Fruit fly (Drosophila melanogaster): ENCODE results near the gene frc.

The frc gene

dm6 chr3L:17465804-17466203 is 32.8 kb upstream of the frc start, which contains the start of gene QIL1 (continued):
- TF ChIP-seq YL-1 (GFP tag; optimal IDR thresholded peaks at IDR 0.05), result peak; percentile 71
- peak; percentile 90 for TF ChIP-seq CG4617 (GFP tag; optimal IDR thresholded peaks at IDR 0.05; ENCODE audit: borderline replicate concordance)
- TF ChIP-seq nmo (GFP tag; optimal IDR thresholded peaks at IDR 0.05), result peak; percentile 54
- TF ChIP-seq Ptx1 (GFP tag; IDR thresholded peaks at IDR 0.05), result no peak
- no peak for TF ChIP-seq Gug (GFP tag; IDR thresholded peaks at IDR 0.05)
- TF ChIP-seq pita (GFP tag; optimal IDR thresholded peaks at IDR 0.05), result peak; percentile 89
- peak; percentile 47 for TF ChIP-seq CG12659 (GFP tag; optimal IDR thresholded peaks at IDR 0.05)
- no peak for TF ChIP-seq vfl (GFP tag; optimal IDR thresholded peaks at IDR 0.05)
- TF ChIP-seq MESR4 (GFP tag; optimal IDR thresholded peaks at IDR 0.05), result peak; percentile 94
- no peak for TF ChIP-seq CG3163 (GFP tag; optimal IDR thresholded peaks at IDR 0.05)
- TF ChIP-seq CG11504 (tag; optimal IDR thresholded peaks at IDR 0.05), result peak; percentile 35
- no peak for TF ChIP-seq CG15696 (tag; optimal IDR thresholded peaks at IDR 0.05)
- peak; percentile 83 for TF ChIP-seq Lhr (GFP tag; optimal IDR thresholded peaks at IDR 0.05)
- peak; percentile 37; the same call in 1 of the 2 replicates for TF ChIP-seq CG13287 (GFP tag; IDR thresholded peaks at IDR 0.05; ENCODE audit: partially characterized antibody)
- no peak for TF ChIP-seq Hr3 (GFP tag; optimal IDR thresholded peaks at IDR 0.05)
- TF ChIP-seq org-1 (GFP tag; optimal IDR thresholded peaks at IDR 0.05), result no peak
- peak; percentile 53; the same call in 1 of the 3 replicates for TF ChIP-seq CG2199 (GFP tag; IDR thresholded peaks at IDR 0.05)
- TF ChIP-seq gfzf (GFP tag; optimal IDR thresholded peaks at IDR 0.05), result peak; percentile 94
- peak; percentile 67 for TF ChIP-seq sens (GFP tag)
- peak; percentile 61 for TF ChIP-seq CTCF (GFP tag; optimal IDR thresholded peaks at IDR 0.05)
- peak; percentile 44; the same call in 1 of the 3 replicates for TF ChIP-seq knrl (GFP tag; IDR thresholded peaks at IDR 0.05; ENCODE audit: partially characterized antibody)
- TF ChIP-seq Fer1 (GFP tag; optimal IDR thresholded peaks at IDR 0.05), result no peak
- TF ChIP-seq CG4424 (GFP tag; optimal IDR thresholded peaks at IDR 0.05), result no peak
- TF ChIP-seq BEAF-32 (GFP tag; optimal IDR thresholded peaks at IDR 0.05), result peak; percentile 41
- peak; percentile 49 for TF ChIP-seq phol (tag; optimal IDR thresholded peaks at IDR 0.05)
- TF ChIP-seq CG2116 (GFP tag; optimal IDR thresholded peaks at IDR 0.05), result peak; percentile 59
- no peak for TF ChIP-seq CG10565 (GFP tag; optimal IDR thresholded peaks at IDR 0.05)
- no peak for TF ChIP-seq Six4 (GFP tag; optimal IDR thresholded peaks at IDR 0.05)
- peak; percentile 83 for TF ChIP-seq CG9797 (GFP tag; optimal IDR thresholded peaks at IDR 0.05)
- peak; percentile 44 for TF ChIP-seq CG8290 (GFP tag; optimal IDR thresholded peaks at IDR 0.05)
- TF ChIP-seq CG8290 (tag; optimal IDR thresholded peaks at IDR 0.05), result peak in 1 of 2 experiments; percentile 33
- peak; percentile 66 for TF ChIP-seq HmgZ (tag; optimal IDR thresholded peaks at IDR 0.05)
- TF ChIP-seq CG3407 (GFP tag; optimal IDR thresholded peaks at IDR 0.05), result no peak
- peak; percentile 44; the same call in 1 of the 2 replicates for TF ChIP-seq Dref (GFP tag; IDR thresholded peaks at IDR 0.05)
- TF ChIP-seq tll (GFP tag; optimal IDR thresholded peaks at IDR 0.05), result no peak

dm6 chr3L:17462474-17462873 is 29.5 kb upstream of the frc start:
- peak; percentile 57 for TF ChIP-seq abd-A (tag; optimal IDR thresholded peaks at IDR 0.05)
- 0 out of 2 replicates have a peak, but pooled peaks have one; percentile 14 for TF ChIP-seq crol (GFP tag; IDR thresholded peaks at IDR 0.05)
- TF ChIP-seq Med (GFP tag), result peak; percentile 55
- TF ChIP-seq oc (tag; optimal IDR thresholded peaks at IDR 0.05), result peak; percentile 15
- TF ChIP-seq cg (GFP tag; optimal IDR thresholded peaks at IDR 0.05), result peak; percentile 43
- TF ChIP-seq CG11723 (GFP tag; optimal IDR thresholded peaks at IDR 0.05), result no peak
